Fruit fly (Drosophila melanogaster) whole organism, embryonic: ENCODE data around the gene CG4332.

ENCODE experiments used
- Asciz ChIP-seq: fragments of 200-800 bp; sonication (Bioruptor generic); optimal IDR thresholded peaks from 2 replicates; lab custom pipeline; 2017; ENCODE audit warnings: missing biosample characterization, mild to moderate bottlenecking, missing genetic modification characterization, missing genetic modification reagents
- Bteb2 ChIP-seq: fragments of 200-800 bp; sonication (Bioruptor generic); optimal IDR thresholded peaks from 2 replicates; lab custom pipeline; 2016; ENCODE audit warnings: missing biosample characterization, missing genetic modification characterization
- CG10267 ChIP-seq: fragments of 200-800 bp; sonication (Bioruptor generic); optimal IDR thresholded peaks from 2 replicates; lab custom pipeline; 2018; ENCODE audit warnings: missing biosample characterization, mild to moderate bottlenecking, missing genetic modification characterization, moderate library complexity
- CG14710 ChIP-seq: fragments of 200-800 bp; sonication (Bioruptor generic); optimal IDR thresholded peaks from 3 replicates; lab custom pipeline; 2019; ENCODE audit warnings: missing biosample characterization, mild to moderate bottlenecking, missing genetic modification characterization, moderate library complexity
- CG14860 ChIP-seq: fragments of 200-800 bp; sonication (Bioruptor generic); IDR thresholded peaks from 3 replicates; pipeline ENCODE4 v1.3.6; 2022; ENCODE audit warnings: missing biosample characterization, missing genetic modification characterization; ENCODE audit not compliant: partially characterized antibody
- CG1647 ChIP-seq: fragments of 200-800 bp; sonication (Bioruptor generic); optimal IDR thresholded peaks from 3 replicates; lab custom pipeline; 2016; ENCODE audit warnings: missing biosample characterization, missing genetic modification characterization
- CG16813 ChIP-seq: fragments of 200-800 bp; sonication (Bioruptor generic); IDR thresholded peaks from 3 replicates; pipeline ENCODE4 v1.3.6; 2022; ENCODE audit warnings: missing biosample characterization, missing genetic modification characterization; ENCODE audit not compliant: partially characterized antibody
- CG17359 ChIP-seq: fragments of 200-800 bp; sonication (Bioruptor generic); optimal IDR thresholded peaks from 3 replicates; lab custom pipeline; 2018; ENCODE audit warnings: missing biosample characterization, mild to moderate bottlenecking, missing genetic modification characterization, moderate library complexity
- CG17385 ChIP-seq: fragments of 200-800 bp; sonication (Bioruptor generic); optimal IDR thresholded peaks from 3 replicates; lab custom pipeline; 2018; ENCODE audit warnings: missing biosample characterization, mild to moderate bottlenecking, missing genetic modification characterization
- CG2199 ChIP-seq: fragments of 200-800 bp; sonication (Bioruptor generic); IDR thresholded peaks from 3 replicates; pipeline ENCODE4 v1.3.6; 2022; ENCODE audit warnings: missing biosample characterization, missing genetic modification characterization
- CG30403 ChIP-seq: fragments of 200-800 bp; sonication (Bioruptor generic); optimal IDR thresholded peaks from 3 replicates; lab custom pipeline; 2016; ENCODE audit warnings: missing biosample characterization, missing genetic modification characterization
- CG3065 ChIP-seq: fragments of 200-800 bp; sonication (Bioruptor generic); optimal IDR thresholded peaks from 2 replicates; lab custom pipeline; 2016; ENCODE audit warnings: missing biosample characterization, missing genetic modification characterization
- CG31441 ChIP-seq: fragments of 200-800 bp; sonication (Bioruptor generic); IDR thresholded peaks from 2 replicates; pipeline ENCODE4 v1.3.6; 2022; ENCODE audit warnings: missing biosample characterization, missing genetic modification characterization
- CG33557 ChIP-seq: fragments of 200-800 bp; sonication (Bioruptor generic); optimal IDR thresholded peaks from 2 replicates; lab custom pipeline; 2019; ENCODE audit warnings: missing biosample characterization, mild to moderate bottlenecking, missing genetic modification characterization, moderate library complexity
- CG4282 ChIP-seq: fragments of 200-800 bp; sonication (Bioruptor generic); optimal IDR thresholded peaks from 2 replicates; lab custom pipeline; 2016; ENCODE audit warnings: missing biosample characterization, missing genetic modification characterization
- CG43689 ChIP-seq: fragments of 200-800 bp; sonication (Bioruptor generic); IDR thresholded peaks from 2 replicates; pipeline ENCODE4 v1.3.6; 2022; ENCODE audit warnings: missing biosample characterization, missing genetic modification characterization
- CG4617 ChIP-seq: fragments of 200-800 bp; sonication (Bioruptor generic); optimal IDR thresholded peaks from 3 replicates; lab custom pipeline; 2016; ENCODE audit warnings: missing biosample characterization, missing genetic modification characterization, borderline replicate concordance
- CG6854 ChIP-seq: fragments of 200-800 bp; sonication (Bioruptor generic); optimal IDR thresholded peaks from 3 replicates; lab custom pipeline; 2017; ENCODE audit warnings: missing biosample characterization, mild to moderate bottlenecking, missing genetic modification characterization
- CG9437 ChIP-seq: fragments of 200-800 bp; sonication (Bioruptor generic); optimal IDR thresholded peaks from 2 replicates; lab custom pipeline; 2018; ENCODE audit warnings: missing biosample characterization, mild to moderate bottlenecking, missing genetic modification characterization
- CG9727 ChIP-seq: fragments of 200-800 bp; sonication (Bioruptor generic); optimal IDR thresholded peaks from 3 replicates; lab custom pipeline; 2017; ENCODE audit warnings: missing biosample characterization, mild to moderate bottlenecking, missing genetic modification characterization
- CG9797 ChIP-seq: fragments of 200-800 bp; sonication (Bioruptor generic); optimal IDR thresholded peaks from 3 replicates; lab custom pipeline; 2018; ENCODE audit warnings: missing biosample characterization, mild to moderate bottlenecking, missing genetic modification characterization
- CG9932 ChIP-seq: fragments of 200-800 bp; sonication (Bioruptor generic); IDR thresholded peaks from 2 replicates; pipeline ENCODE4 v1.3.6; 2022; ENCODE audit warnings: missing biosample characterization, missing genetic modification characterization
- Camta ChIP-seq: fragments of 200-800 bp; sonication (Bioruptor generic); optimal IDR thresholded peaks from 2 replicates; lab custom pipeline; 2016; ENCODE audit warnings: missing biosample characterization, missing genetic modification characterization
- CkIIα-i1 ChIP-seq: fragments of 200-800 bp; sonication (Bioruptor generic); IDR thresholded peaks from 2 replicates; pipeline ENCODE4 v1.3.6; 2022; ENCODE audit warnings: missing biosample characterization, missing genetic modification characterization
- D19A ChIP-seq: fragments of 200-800 bp; optimal IDR thresholded peaks from 3 replicates; lab custom pipeline; 2019; ENCODE audit warnings: missing biosample characterization, mild to moderate bottlenecking, missing genetic modification characterization, moderate library complexity
- Dp ChIP-seq: fragments of 200-800 bp; sonication (Bioruptor generic); optimal IDR thresholded peaks from 2 replicates; lab custom pipeline; 2018; ENCODE audit warnings: missing biosample characterization, mild to moderate bottlenecking, missing genetic modification characterization, moderate library complexity
- E2f2 ChIP-seq: fragments of 200-800 bp; sonication (Bioruptor generic); IDR thresholded peaks from 2 replicates; pipeline ENCODE4 v1.3.6; 2022; ENCODE audit warnings: missing biosample characterization, missing genetic modification characterization
- Elba2 ChIP-seq: fragments of 200-800 bp; sonication (Bioruptor generic); optimal IDR thresholded peaks from 3 replicates; lab custom pipeline; 2016; ENCODE audit warnings: missing biosample characterization, missing genetic modification characterization
- Fer1 ChIP-seq: fragments of 200-800 bp; sonication (Bioruptor generic); optimal IDR thresholded peaks from 2 replicates; lab custom pipeline; 2017; ENCODE audit warnings: missing biosample characterization, mild to moderate bottlenecking, missing genetic modification characterization
- Hand ChIP-seq: fragments of 200-800 bp; sonication (Bioruptor generic); optimal IDR thresholded peaks from 2 replicates; lab custom pipeline; 2017; ENCODE audit warnings: mild to moderate bottlenecking, missing biosample characterization, missing genetic modification reagents, missing genetic modification characterization
- Hr51 ChIP-seq, 2 experiments: fragments of 200-800 bp; sonication (Bioruptor generic); optimal IDR thresholded peaks; 2 replicates in 1 of 2; 3 replicates in 1 of 2; lab custom pipeline; 2016 to 2018; ENCODE audit warnings: missing biosample characterization in 2 of 2, missing genetic modification characterization in 2 of 2, mild to moderate bottlenecking in 1 of 2, moderate library complexity in 1 of 2
- Kr ChIP-seq: fragments of 200-800 bp; sonication (Bioruptor generic); optimal IDR thresholded peaks from 2 replicates; lab custom pipeline; 2017; ENCODE audit warnings: missing biosample characterization, mild to moderate bottlenecking, missing genetic modification characterization
- Lhr ChIP-seq: fragments of 200-800 bp; sonication (Bioruptor generic); optimal IDR thresholded peaks from 3 replicates; lab custom pipeline; 2017; ENCODE audit warnings: mild to moderate bottlenecking, missing biosample characterization, missing genetic modification reagents, missing genetic modification characterization
- Lim3 ChIP-seq: fragments of 200-800 bp; sonication (Bioruptor generic); IDR thresholded peaks from 2 replicates; pipeline ENCODE4 v1.3.6; 2022; ENCODE audit warnings: missing biosample characterization, missing genetic modification characterization
- Neu2 ChIP-seq: fragments of 200-800 bp; sonication (Bioruptor generic); optimal IDR thresholded peaks from 3 replicates; lab custom pipeline; 2016; ENCODE audit warnings: missing biosample characterization, missing genetic modification characterization, borderline replicate concordance
- Xrp1 ChIP-seq: fragments of 200-800 bp; sonication (Bioruptor generic); IDR thresholded peaks from 2 replicates; pipeline ENCODE4 v1.3.6; 2022; ENCODE audit warnings: missing biosample characterization, missing genetic modification characterization
- bab2 ChIP-seq: fragments of 200-800 bp; sonication (Bioruptor generic); optimal IDR thresholded peaks from 2 replicates; lab custom pipeline; 2016; ENCODE audit warnings: missing biosample characterization, missing genetic modification characterization
- bigmax ChIP-seq: fragments of 200-800 bp; sonication (Bioruptor generic); optimal IDR thresholded peaks from 2 replicates; lab custom pipeline; 2018; ENCODE audit warnings: missing biosample characterization, mild to moderate bottlenecking, missing genetic modification characterization
- cwo ChIP-seq: fragments of 200-800 bp; sonication (Bioruptor generic); optimal IDR thresholded peaks from 3 replicates; lab custom pipeline; 2017; ENCODE audit warnings: missing biosample characterization, missing genetic modification characterization, mild to moderate bottlenecking, moderate library complexity, missing genetic modification reagents
- dati ChIP-seq: fragments of 200-800 bp; sonication (Bioruptor generic); IDR thresholded peaks from 2 replicates; pipeline ENCODE4 v1.3.6; 2022; ENCODE audit warnings: missing biosample characterization, missing genetic modification characterization
- ems ChIP-seq: fragments of 200-800 bp; sonication (Bioruptor generic); optimal IDR thresholded peaks from 3 replicates; lab custom pipeline; 2016; ENCODE audit warnings: missing biosample characterization, missing genetic modification characterization
- fu2 ChIP-seq: fragments of 200-800 bp; sonication (Bioruptor generic); optimal IDR thresholded peaks from 2 replicates; lab custom pipeline; 2016; ENCODE audit warnings: missing biosample characterization, missing genetic modification characterization
- gcm ChIP-seq: fragments of 200-800 bp; sonication (Bioruptor generic); optimal IDR thresholded peaks from 2 replicates; lab custom pipeline; 2019; ENCODE audit warnings: missing biosample characterization, mild to moderate bottlenecking, missing genetic modification characterization, moderate library complexity
- lab ChIP-seq: fragments of 200-800 bp; sonication (Bioruptor generic); optimal IDR thresholded peaks from 3 replicates; lab custom pipeline; 2017; ENCODE audit warnings: missing biosample characterization, missing genetic modification characterization, mild to moderate bottlenecking, moderate library complexity, missing genetic modification reagents
- luna ChIP-seq: fragments of 200-800 bp; sonication (Bioruptor generic); optimal IDR thresholded peaks from 2 replicates; lab custom pipeline; 2016; ENCODE audit warnings: missing biosample characterization, missing genetic modification characterization
- nerfin-1 ChIP-seq: fragments of 200-800 bp; sonication (Bioruptor generic); optimal IDR thresholded peaks from 3 replicates; lab custom pipeline; 2019; ENCODE audit warnings: missing biosample characterization, mild to moderate bottlenecking, missing genetic modification characterization, moderate library complexity
- odd ChIP-seq: fragments of 200-800 bp; sonication (Bioruptor generic); optimal IDR thresholded peaks from 2 replicates; lab custom pipeline; 2017; ENCODE audit warnings: missing biosample characterization, mild to moderate bottlenecking, missing genetic modification characterization
- ro ChIP-seq: fragments of 200-800 bp; sonication (Bioruptor generic); IDR thresholded peaks from 2 replicates; pipeline ENCODE4 v1.3.6; 2022; ENCODE audit warnings: missing biosample characterization, missing genetic modification characterization
- stc ChIP-seq: fragments of 200-800 bp; sonication (Bioruptor generic); IDR thresholded peaks from 2 replicates; pipeline ENCODE4 v1.3.6; 2022; ENCODE audit warnings: missing biosample characterization, missing genetic modification characterization
- vfl ChIP-seq: fragments of 200-800 bp; sonication (Bioruptor generic); optimal IDR thresholded peaks from 2 replicates; lab custom pipeline; 2016; ENCODE audit warnings: missing biosample characterization, missing genetic modification characterization

The CG4332 gene

DNA sequence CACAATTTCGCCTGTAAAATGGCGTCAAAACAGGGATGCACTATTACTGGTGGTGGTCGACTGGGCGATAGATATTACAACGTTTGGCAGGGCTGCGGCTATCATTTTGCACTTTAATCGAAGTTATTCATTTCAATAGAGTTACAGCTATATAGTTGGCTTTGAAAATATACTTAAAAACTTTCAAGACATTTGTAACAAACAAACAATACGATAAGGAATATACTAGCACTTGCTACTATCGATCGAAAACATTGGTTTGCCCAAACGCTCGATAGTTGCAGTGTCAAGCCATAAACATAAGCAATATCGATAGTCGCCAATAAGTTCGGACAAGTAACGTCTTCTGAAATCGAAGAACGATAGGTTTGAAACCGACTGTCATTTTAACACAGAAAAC is 4.6 kb downstream of the CG4332 start, which contains the start of the genes Bap60 and CG12096 (continued):
- TF ChIP-seq stc (GFP tag; lab: Robert Waterston, UW) (no peak), Asciz (GFP tag; lab: Kevin White, UChicago) (no peak), ro (GFP tag; lab: Robert Waterston, UW) (no peak), Bteb2 (GFP tag; lab: Kevin White, UChicago) (peak; percentile 48), CG43689 (GFP tag; lab: Robert Waterston, UW) (no peak), Xrp1 (peak; percentile 47; the same call in 1 of the 2 replicates), cwo (GFP tag; lab: Kevin White, UChicago) (peak; percentile 30), bab2 (GFP tag; lab: Kevin White, UChicago) (peak; percentile 81), Lhr (GFP tag; lab: Kevin White, UChicago) (peak; percentile 47), Elba2 (peak; percentile 82), CG1647 (GFP tag; lab: Kevin White, UChicago) (peak; percentile 67), CG4617 (GFP tag; lab: Kevin White, UChicago) (peak; percentile 68), CG9437 (GFP tag; lab: Kevin White, UChicago) (peak; percentile 77), Fer1 (peak; percentile 70), vfl (GFP tag; lab: Kevin White, UChicago) (peak; percentile 71), CG9932 (GFP tag; lab: Robert Waterston, UW) (peak; percentile 85), CG17359 (tag; lab: Kevin White, UChicago) (peak; percentile 58), CG2199 (GFP tag; lab: Robert Waterston, UW) (no peak), CG16813 (peak; percentile 96), Dp (GFP tag; lab: Kevin White, UChicago) (peak; percentile 39), Hand (GFP tag; lab: Kevin White, UChicago) (peak; percentile 14), CG30403 (GFP tag; lab: Kevin White, UChicago) (peak; percentile 82), D19A (no peak), Kr (GFP tag; lab: Kevin White, UChicago) (no peak), Lim3 (GFP tag; lab: Robert Waterston, UW) (no peak), bigmax (GFP tag; lab: Kevin White, UChicago) (no peak), CG31441 (GFP tag; lab: Robert Waterston, UW) (no peak; the same call in 1 of the 2 replicates), CG9797 (GFP tag; lab: Kevin White, UChicago) (peak; percentile 55), gcm (peak; percentile 27), CG9727 (GFP tag; lab: Kevin White, UChicago) (peak; percentile 74), Hr51 (GFP tag; optimal IDR thresholded peaks at IDR 0.05; lab: Kevin White, UChicago) (peak; percentile 75 to 76), CG6854 (no peak), CG14710 (peak; percentile 88), CG10267 (tag; lab: Kevin White, UChicago) (peak; percentile 78), fu2 (GFP tag; lab: Kevin White, UChicago) (peak; percentile 88), CG4282 (GFP tag; lab: Kevin White, UChicago) (peak; percentile 0), Camta (peak; percentile 69), nerfin-1 (tag; lab: Kevin White, UChicago) (peak; percentile 70), Neu2 (GFP tag; lab: Kevin White, UChicago) (peak; percentile 23), ems (GFP tag; lab: Kevin White, UChicago) (peak; percentile 81), CG33557 (GFP tag; lab: Kevin White, UChicago) (peak; percentile 68), luna (GFP tag; lab: Kevin White, UChicago) (peak; percentile 54), CG14860 (GFP tag; lab: Robert Waterston, UW) (peak; percentile 94), CkIIα-i1 (no peak), dati (GFP tag; lab: Robert Waterston, UW) (no peak), CG3065 (peak; percentile 44), CG17385 (GFP tag; lab: Kevin White, UChicago) (peak; percentile 61), lab (GFP tag; lab: Kevin White, UChicago) (no peak), E2f2 (GFP tag; lab: Robert Waterston, UW) (peak; percentile 52), odd (GFP tag; lab: Kevin White, UChicago) (peak; percentile 44)
